Worm (Caenorhabditis elegans) whole organism, young adult: ENCODE data around the gene nuaf-3.
A peak's percentile ranks its signal among the peaks of the same experiment; 100 is the strongest.

Experiments
- B0035.1 ChIP-seq: sonication (generic microtip); optimal IDR thresholded peaks from 2 replicates; lab custom pipeline; 2016; ENCODE audit warnings: missing genetic modification characterization, mild to moderate bottlenecking, missing compliant biosample characterization, missing genotype, missing genetic modification reagents
- B0336.3 ChIP-seq: fragments of 200-800 bp; sonication (Bioruptor generic); IDR thresholded peaks from 2 replicates; pipeline ENCODE4 v1.3.6; 2022; ENCODE audit warnings: missing genetic modification characterization, missing compliant biosample characterization
- F10E7.11 ChIP-seq: sonication (generic microtip); optimal IDR thresholded peaks from 2 replicates; lab custom pipeline; 2017; ENCODE audit warnings: mild to moderate bottlenecking, missing genetic modification characterization, moderate library complexity, missing compliant biosample characterization
- F33H1.4 ChIP-seq: fragments of 200-800 bp; sonication (Bioruptor generic); IDR thresholded peaks from 2 replicates; pipeline ENCODE4 v1.3.6; 2022; ENCODE audit warnings: missing genetic modification reagents, missing genetic modification characterization, missing compliant biosample characterization
- F52B5.7 ChIP-seq: sonication (generic microtip); optimal IDR thresholded peaks from 2 replicates; lab custom pipeline; 2016; ENCODE audit warnings: mild to moderate bottlenecking, missing genetic modification characterization, missing compliant biosample characterization
- F57C9.4 ChIP-seq: sonication (generic microtip); optimal IDR thresholded peaks from 2 replicates; lab custom pipeline; 2017; ENCODE audit warnings: mild to moderate bottlenecking, missing genetic modification characterization, missing compliant biosample characterization
- K12H6.12 ChIP-seq: fragments of 200-800 bp; sonication (Bioruptor generic); optimal IDR thresholded peaks from 2 replicates; lab custom pipeline; 2018; ENCODE audit warnings: mild to moderate bottlenecking, missing genetic modification characterization, missing compliant biosample characterization
- T26A5.8 ChIP-seq: sonication (generic microtip); optimal IDR thresholded peaks from 2 replicates; lab custom pipeline; 2016; ENCODE audit warnings: missing genetic modification characterization, missing compliant biosample characterization
- Y56A3A.18 ChIP-seq: fragments of 200-800 bp; sonication (Bioruptor generic); IDR thresholded peaks from 2 replicates; pipeline ENCODE4 v1.3.6; 2022; ENCODE audit warnings: missing genetic modification reagents, missing genetic modification characterization, missing compliant biosample characterization
- Y95B8A.8 ChIP-seq: fragments of 200-800 bp; sonication (Bioruptor generic); IDR thresholded peaks from 2 replicates; pipeline ENCODE4 v1.3.6; 2022; ENCODE audit warnings: missing genetic modification reagents, missing genetic modification characterization, missing compliant biosample characterization
- ZK185.1 ChIP-seq: sonication (generic microtip); optimal IDR thresholded peaks from 2 replicates; lab custom pipeline; 2016; ENCODE audit warnings: mild to moderate bottlenecking, missing genetic modification characterization, missing compliant biosample characterization; ENCODE audit not compliant: poor library complexity, severe bottlenecking
- akir-1 ChIP-seq: fragments of 200-800 bp; sonication (Bioruptor generic); optimal IDR thresholded peaks from 2 replicates; lab custom pipeline; 2018; ENCODE audit warnings: mild to moderate bottlenecking, missing genetic modification characterization, moderate library complexity, missing compliant biosample characterization
- aptf-2 ChIP-seq: fragments of 200-800 bp; sonication (Bioruptor generic); conservative IDR thresholded peaks from 2 replicates; pipeline ENCODE4 v1.3.6; 2022; ENCODE audit warnings: missing genetic modification reagents, missing genetic modification characterization, missing compliant biosample characterization
- aptf-3 ChIP-seq: fragments of 200-800 bp; sonication (Bioruptor generic); IDR thresholded peaks from 2 replicates; pipeline ENCODE4 v1.3.6; 2022; ENCODE audit warnings: missing genetic modification characterization, missing compliant biosample characterization
- attf-6 ChIP-seq: fragments of 200-800 bp; sonication (Bioruptor generic); IDR thresholded peaks from 2 replicates; pipeline ENCODE4 v1.3.6; 2022; ENCODE audit warnings: missing genetic modification reagents, missing genetic modification characterization, missing compliant biosample characterization
- bed-2 ChIP-seq: fragments of 200-800 bp; sonication (Bioruptor generic); IDR thresholded peaks from 2 replicates; pipeline ENCODE4 v1.3.6; 2022; ENCODE audit warnings: missing genetic modification reagents, missing genetic modification characterization, missing compliant biosample characterization
- ccch-3 ChIP-seq: fragments of 200-800 bp; sonication (Bioruptor generic); optimal IDR thresholded peaks from 2 replicates; lab custom pipeline; 2018; ENCODE audit warnings: mild to moderate bottlenecking, missing genetic modification characterization, missing compliant biosample characterization
- cebp-2 ChIP-seq: fragments of 200-800 bp; sonication (Bioruptor generic); IDR thresholded peaks from 2 replicates; pipeline ENCODE4 v1.3.6; 2022; ENCODE audit warnings: missing genetic modification characterization, missing compliant biosample characterization
- ceh-27 ChIP-seq: fragments of 200-800 bp; sonication (Bioruptor generic); optimal IDR thresholded peaks from 2 replicates; lab custom pipeline; 2018; ENCODE audit warnings: mild to moderate bottlenecking, missing genetic modification characterization, moderate library complexity, missing compliant biosample characterization
- egrh-3 ChIP-seq: fragments of 200-800 bp; sonication (Bioruptor generic); IDR thresholded peaks from 2 replicates; pipeline ENCODE4 v1.3.6; 2022; ENCODE audit warnings: missing genetic modification reagents, missing genetic modification characterization, missing compliant biosample characterization
- ekl-4 ChIP-seq: fragments of 200-800 bp; sonication (Bioruptor generic); IDR thresholded peaks from 2 replicates; pipeline ENCODE4 v1.3.6; 2022; ENCODE audit warnings: missing genetic modification reagents, missing genetic modification characterization, missing compliant biosample characterization
- him-1 ChIP-seq: sonication (generic microtip); optimal IDR thresholded peaks from 2 replicates; lab custom pipeline; 2016; ENCODE audit warnings: missing genotype, missing genetic modification reagents, missing genetic modification characterization, missing compliant biosample characterization
- hlh-12 ChIP-seq: sonication (generic microtip); optimal IDR thresholded peaks from 2 replicates; lab custom pipeline; 2016; ENCODE audit warnings: missing genetic modification characterization, missing compliant biosample characterization
- hlh-26 ChIP-seq: fragments of 200-800 bp; sonication (Bioruptor generic); conservative IDR thresholded peaks from 2 replicates; pipeline ENCODE4 v1.3.6; 2022; ENCODE audit warnings: missing genetic modification reagents, missing genetic modification characterization, missing compliant biosample characterization
- hmg-1.2 ChIP-seq: fragments of 200-800 bp; sonication (Bioruptor generic); IDR thresholded peaks from 2 replicates; pipeline ENCODE4 v1.3.6; 2022; ENCODE audit warnings: missing genetic modification reagents, missing genetic modification characterization, missing compliant biosample characterization
- hmg-20 ChIP-seq: fragments of 200-800 bp; sonication (Bioruptor generic); IDR thresholded peaks from 2 replicates; pipeline ENCODE4 v1.3.6; 2022; ENCODE audit warnings: missing genetic modification reagents, missing genetic modification characterization, missing compliant biosample characterization
- lin-26 ChIP-seq: fragments of 200-800 bp; sonication (Bioruptor generic); IDR thresholded peaks from 2 replicates; pipeline ENCODE4 v1.3.6; 2022; ENCODE audit warnings: missing genetic modification reagents, missing genetic modification characterization, missing compliant biosample characterization
- lin-40 ChIP-seq: sonication (generic microtip); optimal IDR thresholded peaks from 2 replicates; lab custom pipeline; 2016; ENCODE audit warnings: missing genetic modification characterization, mild to moderate bottlenecking, missing compliant biosample characterization, missing genotype, missing genetic modification reagents
- madf-8 ChIP-seq: fragments of 200-800 bp; sonication (Bioruptor generic); conservative IDR thresholded peaks from 2 replicates; pipeline ENCODE4 v1.3.6; 2022; ENCODE audit warnings: missing genetic modification reagents, missing genetic modification characterization, missing compliant biosample characterization
- nhr-120 ChIP-seq: fragments of 200-800 bp; sonication (Bioruptor generic); IDR thresholded peaks from 2 replicates; pipeline ENCODE4 v1.3.6; 2022; ENCODE audit warnings: missing genetic modification characterization, missing compliant biosample characterization
- nhr-90 ChIP-seq: sonication (generic microtip); optimal IDR thresholded peaks from 2 replicates; lab custom pipeline; 2016; ENCODE audit warnings: missing genotype, mild to moderate bottlenecking, missing genetic modification characterization, missing compliant biosample characterization
- pha-4 ChIP-seq: fragments of 150-350 bp; sonication (generic microtip); optimal IDR thresholded peaks from 2 replicates; lab custom pipeline; 2014; ENCODE audit warnings: missing biosample characterization, missing genetic modification reagents, missing genetic modification characterization
- rcor-1 ChIP-seq: fragments of 200-800 bp; sonication (Bioruptor generic); IDR thresholded peaks from 2 replicates; pipeline ENCODE4 v1.3.6; 2022; ENCODE audit warnings: missing genetic modification reagents, missing genetic modification characterization, missing compliant biosample characterization
- repo-1 ChIP-seq: sonication (generic microtip); optimal IDR thresholded peaks from 2 replicates; lab custom pipeline; 2017; ENCODE audit warnings: mild to moderate bottlenecking, missing genetic modification characterization, missing compliant biosample characterization
- rpc-1 ChIP-seq, 2 experiments: fragments of 150-350 bp in 1 of 2; sonication (generic microtip) in 1 of 2; optimal IDR thresholded peaks; 2 replicates each; lab custom pipeline; 2014 to 2018; ENCODE audit warnings: missing biosample characterization in 1 of 2, missing genetic modification characterization in 1 of 2, missing genetic modification reagents in 1 of 2, missing genotype in 1 of 2
- snpc-3.4 ChIP-seq: sonication (generic microtip); optimal IDR thresholded peaks from 2 replicates; lab custom pipeline; 2017; ENCODE audit warnings: missing genetic modification characterization, mild to moderate bottlenecking, missing compliant biosample characterization, antibody characterized with exemption, moderate library complexity, missing genotype, missing genetic modification reagents
- tbp1 ChIP-seq: fragments of 200-800 bp; sonication (Bioruptor generic); optimal IDR thresholded peaks from 2 replicates; lab custom pipeline; 2018; ENCODE audit warnings: mild to moderate bottlenecking, missing genetic modification characterization, missing compliant biosample characterization
- zfh-2 ChIP-seq: fragments of 200-800 bp; sonication (Bioruptor generic); conservative IDR thresholded peaks from 2 replicates; pipeline ENCODE4 v1.3.6; 2022; ENCODE audit warnings: missing genetic modification reagents, missing genetic modification characterization, missing compliant biosample characterization
- zim-3 ChIP-seq: sonication (generic microtip); optimal IDR thresholded peaks from 2 replicates; lab custom pipeline; 2017; ENCODE audit warnings: mild to moderate bottlenecking, missing genetic modification characterization, moderate library complexity, missing compliant biosample characterization
- ztf-22 ChIP-seq: fragments of 200-800 bp; sonication (Bioruptor generic); optimal IDR thresholded peaks from 2 replicates; lab custom pipeline; 2018; ENCODE audit warnings: mild to moderate bottlenecking, missing genetic modification characterization, moderate library complexity, missing compliant biosample characterization

Gene nuaf-3

ce11 chrIV:11225206-11225605 is 41.1 kb downstream of the nuaf-3 start, which contains the start of gene col-125:
Gene col-125 (plus strand): TSS chrIV:11225506.
- no peak for TF ChIP-seq ceh-27
- TF ChIP-seq bed-2, result no peak
- TF ChIP-seq rpc-1 (optimal IDR thresholded peaks at IDR 0.05; lab: Kevin White, UChicago), result no peak
- no peak for TF ChIP-seq rpc-1 (tag; optimal IDR thresholded peaks at IDR 0.05; lab: Kevin White, UChicago)
- no peak for TF ChIP-seq B0035.1
- TF ChIP-seq hlh-12 (tag; lab: Kevin White, UChicago), result no peak
- no peak for TF ChIP-seq zim-3 (tag; lab: Kevin White, UChicago)
- TF ChIP-seq rcor-1, result no peak
- no peak for TF ChIP-seq snpc-3.4 (tag; lab: Kevin White, UChicago)
- TF ChIP-seq Y56A3A.18 (GFP tag; lab: Robert Waterston, UW), result no peak
- TF ChIP-seq tbp1 (GFP tag; lab: Kevin White, UChicago), result no peak
- TF ChIP-seq hmg-20 (GFP tag; lab: Robert Waterston, UW), result no peak
- TF ChIP-seq ekl-4 (GFP tag; lab: Robert Waterston, UW), result no peak
- TF ChIP-seq T26A5.8 (tag; lab: Kevin White, UChicago), result no peak
- no peak for TF ChIP-seq nhr-90 (tag; lab: Kevin White, UChicago)
- no peak for TF ChIP-seq ZK185.1
- TF ChIP-seq hmg-1.2 (GFP tag; lab: Robert Waterston, UW), result no peak
- no peak for TF ChIP-seq zfh-2
- TF ChIP-seq aptf-3 (GFP tag; lab: Robert Waterston, UW), result no peak
- TF ChIP-seq F10E7.11 (tag; lab: Kevin White, UChicago), result no peak
- TF ChIP-seq B0336.3, result no peak

DNA sequence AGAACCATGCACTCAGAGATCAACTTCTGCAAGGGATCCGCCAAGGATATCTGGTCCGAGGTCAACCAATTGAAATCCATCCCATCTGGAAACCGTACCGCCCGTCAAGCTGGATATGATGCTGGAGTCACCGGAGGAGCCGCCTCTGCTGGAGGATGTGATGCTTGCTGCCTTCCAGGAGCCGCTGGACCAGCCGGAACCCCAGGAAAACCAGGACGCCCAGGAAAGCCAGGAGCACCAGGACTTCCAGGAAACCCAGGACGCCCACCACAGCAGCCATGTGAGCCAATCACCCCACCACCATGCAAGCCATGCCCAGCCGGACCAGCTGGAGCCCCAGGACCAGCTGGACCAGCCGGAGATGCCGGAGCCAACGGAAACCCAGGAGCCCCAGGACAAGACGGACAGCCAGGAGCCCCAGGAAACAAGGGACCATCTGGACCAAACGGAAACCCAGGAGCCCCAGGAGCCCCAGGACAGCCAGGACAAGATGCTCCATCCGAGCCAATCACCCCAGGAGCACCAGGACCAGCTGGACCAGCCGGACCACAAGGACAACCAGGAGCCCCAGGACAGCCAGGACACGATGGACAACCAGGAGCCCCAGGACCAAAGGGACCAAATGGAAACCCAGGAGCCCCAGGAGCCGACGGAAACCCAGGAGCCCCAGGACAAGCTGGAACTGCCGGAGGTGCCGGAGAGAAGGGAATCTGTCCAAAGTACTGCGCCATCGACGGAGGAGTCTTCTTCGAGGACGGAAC is 41.8 kb downstream of the nuaf-3 start:
- TF ChIP-seq cebp-2 (GFP tag; lab: Robert Waterston, UW) (0 out of 2 replicates have a peak, but pooled peaks have one; percentile 5), egrh-3 (GFP tag; lab: Robert Waterston, UW) (peak; percentile 96)
- TF ChIP-seq, all 124 proteins: peak for 2; not testable (repeated sequence) for 122

DNA sequence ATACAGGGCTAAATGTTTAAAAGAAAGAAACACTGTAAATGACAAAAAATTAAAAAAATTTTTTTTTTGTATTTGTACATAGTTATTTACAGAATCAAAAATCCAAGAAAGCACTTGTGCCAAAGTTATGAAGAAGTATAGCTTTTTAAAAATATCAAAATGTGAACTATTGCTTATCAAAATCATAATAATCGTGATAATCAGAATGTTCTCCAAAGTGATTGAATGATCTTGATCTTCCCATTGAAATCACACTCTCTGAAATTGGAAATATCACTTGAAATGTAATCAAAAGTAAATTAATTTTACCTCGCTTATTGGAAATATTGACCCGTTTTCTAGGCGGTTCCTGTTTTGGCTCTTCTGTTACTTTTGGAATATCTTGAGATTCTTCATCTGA is 42.5 kb downstream of the nuaf-3 start:
- TF ChIP-seq ccch-3 (GFP tag; lab: Kevin White, UChicago), result no peak
- no peak for TF ChIP-seq akir-1
- no peak for TF ChIP-seq F33H1.4 (GFP tag; lab: Robert Waterston, UW)
- no peak for TF ChIP-seq hmg-20 (GFP tag; lab: Robert Waterston, UW)
- no peak for TF ChIP-seq bed-2
- TF ChIP-seq lin-40 (tag; lab: Kevin White, UChicago), result no peak
- TF ChIP-seq F52B5.7 (tag; lab: Kevin White, UChicago), result no peak
- TF ChIP-seq nhr-120, result no peak
- TF ChIP-seq madf-8 (GFP tag; lab: Robert Waterston, UW), result no peak
- TF ChIP-seq attf-6 (GFP tag; lab: Robert Waterston, UW), result no peak
- TF ChIP-seq repo-1 (tag; lab: Kevin White, UChicago), result no peak
- TF ChIP-seq hlh-26 (GFP tag; lab: Robert Waterston, UW), result no peak
- TF ChIP-seq, all 124 proteins: peak for 0

DNA sequence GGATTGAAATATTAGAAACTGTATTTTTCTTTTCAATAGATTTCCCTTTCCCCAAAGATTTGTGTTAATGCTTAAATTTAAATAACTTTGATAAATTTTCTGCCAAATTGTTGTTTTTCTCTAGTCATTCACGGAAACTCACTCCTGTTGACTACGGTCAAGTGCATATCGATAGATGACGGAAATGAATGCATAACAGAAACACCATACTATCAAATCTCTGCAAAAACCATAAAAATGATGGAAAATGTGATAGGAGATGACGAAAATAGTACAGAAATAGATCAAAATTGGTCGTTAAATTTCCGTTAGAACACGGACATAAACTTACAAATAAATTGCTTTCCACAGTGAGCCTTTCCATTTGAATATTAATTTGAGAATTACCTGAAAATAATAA is 44.9 kb downstream of the nuaf-3 start:
- TF ChIP-seq pha-4 (no peak), ztf-22 (GFP tag; lab: Kevin White, UChicago) (no peak), Y95B8A.8 (GFP tag; lab: Robert Waterston, UW) (no peak), aptf-3 (GFP tag; lab: Robert Waterston, UW) (no peak), F10E7.11 (tag; lab: Kevin White, UChicago) (no peak), him-1 (no peak), F57C9.4 (tag; lab: Kevin White, UChicago) (no peak), aptf-2 (GFP tag; lab: Robert Waterston, UW) (no peak), K12H6.12 (no peak), lin-26 (GFP tag; lab: Robert Waterston, UW) (no peak)
